Fruit fly (Drosophila melanogaster) whole organism, embryonic: ENCODE measurements around the gene CG11550.

Experiments
- Awh ChIP-seq: fragments of 200-800 bp; sonication (Bioruptor generic); IDR thresholded peaks from 2 replicates; pipeline ENCODE4, ENCODE4 v1.3.6; 2022; ENCODE audit warnings: missing biosample characterization, missing genetic modification characterization
- Bdp1 ChIP-seq: fragments of 200-800 bp; sonication (Bioruptor generic); optimal IDR thresholded peaks from 3 replicates; lab custom pipeline; 2016; ENCODE audit warnings: missing biosample characterization, missing genetic modification characterization
- CG10209 ChIP-seq: fragments of 200-800 bp; sonication (Bioruptor generic); optimal IDR thresholded peaks from 3 replicates; lab custom pipeline; 2017; ENCODE audit warnings: missing biosample characterization, mild to moderate bottlenecking, missing genetic modification characterization, missing genetic modification reagents
- CG10979 ChIP-seq: fragments of 200-800 bp; sonication (Bioruptor generic); optimal IDR thresholded peaks from 2 replicates; lab custom pipeline; 2018; ENCODE audit warnings: missing biosample characterization, mild to moderate bottlenecking, missing genetic modification characterization, moderate library complexity
- CG11723 ChIP-seq: fragments of 200-800 bp; sonication (Bioruptor generic); optimal IDR thresholded peaks from 2 replicates; lab custom pipeline; 2017; ENCODE audit warnings: missing biosample characterization, mild to moderate bottlenecking, missing genetic modification characterization
- CG12071 ChIP-seq: fragments of 200-800 bp; sonication (Bioruptor generic); optimal IDR thresholded peaks from 3 replicates; lab custom pipeline; 2018; ENCODE audit warnings: missing biosample characterization, mild to moderate bottlenecking, missing genetic modification characterization
- CG14050 ChIP-seq: fragments of 200-800 bp; sonication (Bioruptor generic); IDR thresholded peaks from 3 replicates; pipeline ENCODE4 v1.3.6; 2022; ENCODE audit warnings: missing biosample characterization, missing genetic modification characterization
- CG17829 ChIP-seq: fragments of 200-800 bp; optimal IDR thresholded peaks from 2 replicates; lab custom pipeline; 2019; ENCODE audit warnings: missing biosample characterization, mild to moderate bottlenecking, missing genetic modification characterization, moderate library complexity
- CG1792 ChIP-seq: fragments of 200-800 bp; sonication (Bioruptor generic); optimal IDR thresholded peaks from 2 replicates; lab custom pipeline; 2016; ENCODE audit warnings: missing biosample characterization, missing genetic modification characterization
- CG2199 ChIP-seq: fragments of 200-800 bp; sonication (Bioruptor generic); IDR thresholded peaks from 3 replicates; pipeline ENCODE4 v1.3.6; 2022; ENCODE audit warnings: missing biosample characterization, missing genetic modification characterization
- CG2678 ChIP-seq: fragments of 200-800 bp; sonication (Bioruptor generic); optimal IDR thresholded peaks from 3 replicates; lab custom pipeline; 2019; ENCODE audit warnings: missing biosample characterization, mild to moderate bottlenecking, missing genetic modification characterization, moderate library complexity
- CG30403 ChIP-seq: fragments of 200-800 bp; sonication (Bioruptor generic); optimal IDR thresholded peaks from 3 replicates; lab custom pipeline; 2016; ENCODE audit warnings: missing biosample characterization, missing genetic modification characterization
- CG31224 ChIP-seq: fragments of 200-800 bp; sonication (Bioruptor generic); IDR thresholded peaks from 2 replicates; pipeline ENCODE4 v1.3.6; 2022; ENCODE audit warnings: missing biosample characterization, missing genetic modification characterization
- CG43689 ChIP-seq: fragments of 200-800 bp; sonication (Bioruptor generic); IDR thresholded peaks from 2 replicates; pipeline ENCODE4 v1.3.6; 2022; ENCODE audit warnings: missing biosample characterization, missing genetic modification characterization
- CG7357 ChIP-seq: fragments of 200-800 bp; sonication (Bioruptor generic); IDR thresholded peaks from 3 replicates; pipeline ENCODE4 v1.3.6; 2022; ENCODE audit warnings: missing biosample characterization, missing genetic modification characterization
- CG7372 ChIP-seq: fragments of 200-800 bp; sonication (Bioruptor generic); IDR thresholded peaks from 2 replicates; pipeline ENCODE4 v1.3.6; 2022; ENCODE audit warnings: missing biosample characterization, missing genetic modification characterization
- D19A ChIP-seq: fragments of 200-800 bp; optimal IDR thresholded peaks from 3 replicates; lab custom pipeline; 2019; ENCODE audit warnings: missing biosample characterization, mild to moderate bottlenecking, missing genetic modification characterization, moderate library complexity
- Gsc ChIP-seq: fragments of 200-800 bp; sonication (Bioruptor generic); IDR thresholded peaks from 2 replicates; pipeline ENCODE4 v1.3.6; 2022; ENCODE audit warnings: missing biosample characterization, missing genetic modification characterization
- H2.0 ChIP-seq: fragments of 200-800 bp; sonication (Bioruptor generic); IDR thresholded peaks from 2 replicates; pipeline ENCODE4 v1.3.6; 2022; ENCODE audit warnings: missing biosample characterization, missing genetic modification characterization
- HLH3B ChIP-seq: fragments of 200-800 bp; sonication (Bioruptor generic); IDR thresholded peaks from 2 replicates; pipeline ENCODE4 v1.3.6; 2022; ENCODE audit warnings: missing biosample characterization, missing genetic modification characterization
- HmgZ ChIP-seq: fragments of 200-800 bp; sonication (Bioruptor generic); optimal IDR thresholded peaks from 2 replicates; lab custom pipeline; 2018; ENCODE audit warnings: missing biosample characterization, mild to moderate bottlenecking, missing genetic modification characterization
- Hr51 ChIP-seq, 2 experiments: fragments of 200-800 bp; sonication (Bioruptor generic); optimal IDR thresholded peaks; 2 replicates in 1 of 2; 3 replicates in 1 of 2; lab custom pipeline; 2016 to 2018; ENCODE audit warnings: missing biosample characterization in 2 of 2, missing genetic modification characterization in 2 of 2, mild to moderate bottlenecking in 1 of 2, moderate library complexity in 1 of 2
- Hsf ChIP-seq: fragments of 200-800 bp; sonication (Bioruptor generic); optimal IDR thresholded peaks from 3 replicates; lab custom pipeline; 2016; ENCODE audit warnings: missing biosample characterization, missing genetic modification characterization
- Lhr ChIP-seq: fragments of 200-800 bp; sonication (Bioruptor generic); optimal IDR thresholded peaks from 3 replicates; lab custom pipeline; 2017; ENCODE audit warnings: mild to moderate bottlenecking, missing biosample characterization, missing genetic modification reagents, missing genetic modification characterization
- Neu2 ChIP-seq: fragments of 200-800 bp; sonication (Bioruptor generic); optimal IDR thresholded peaks from 3 replicates; lab custom pipeline; 2016; ENCODE audit warnings: missing biosample characterization, missing genetic modification characterization, borderline replicate concordance
- Nf-YC ChIP-seq: fragments of 200-800 bp; optimal IDR thresholded peaks from 3 replicates; lab custom pipeline; 2019; ENCODE audit warnings: missing biosample characterization, mild to moderate bottlenecking, missing genetic modification characterization, moderate library complexity
- PHDP ChIP-seq: fragments of 200-800 bp; sonication (Bioruptor generic); optimal IDR thresholded peaks from 3 replicates; lab custom pipeline; 2018; ENCODE audit warnings: missing biosample characterization, mild to moderate bottlenecking, missing genetic modification characterization, moderate library complexity
- Side ChIP-seq: fragments of 200-800 bp; sonication (Bioruptor generic); optimal IDR thresholded peaks from 2 replicates; lab custom pipeline; 2016; ENCODE audit warnings: missing biosample characterization, missing genetic modification characterization
- Sry-δ ChIP-seq: fragments of 200-800 bp; sonication (Bioruptor generic); optimal IDR thresholded peaks from 2 replicates; lab custom pipeline; 2016; ENCODE audit warnings: missing biosample characterization, missing genetic modification characterization
- bcd ChIP-seq: fragments of 200-800 bp; sonication (Bioruptor generic); optimal IDR thresholded peaks from 2 replicates; lab custom pipeline; 2017; ENCODE audit warnings: missing biosample characterization, mild to moderate bottlenecking, missing genetic modification characterization
- bsh ChIP-seq, 2 experiments: fragments of 200-800 bp; sonication (Bioruptor generic); optimal IDR thresholded peaks; 2 replicates each; lab custom pipeline; 2017 to 2018; ENCODE audit warnings: mild to moderate bottlenecking in 2 of 2, missing biosample characterization in 2 of 2, missing genetic modification characterization in 2 of 2, moderate library complexity in 1 of 2
- chif ChIP-seq, 2 experiments: fragments of 200-800 bp; sonication (Bioruptor generic); optimal IDR thresholded peaks; 3 replicates each; lab custom pipeline; 2016; ENCODE audit warnings: missing biosample characterization in 2 of 2, missing genetic modification characterization in 2 of 2
- disco-r ChIP-seq: fragments of 200-800 bp; sonication (Bioruptor generic); optimal IDR thresholded peaks from 2 replicates; lab custom pipeline; 2016; ENCODE audit warnings: missing biosample characterization, missing genetic modification characterization
- dmrt11E ChIP-seq: fragments of 200-800 bp; sonication (Bioruptor generic); optimal IDR thresholded peaks from 3 replicates; lab custom pipeline; 2018; ENCODE audit warnings: missing biosample characterization, mild to moderate bottlenecking, missing genetic modification characterization, moderate library complexity
- dpn ChIP-seq, 2 experiments: fragments of 200-800 bp; sonication (Bioruptor generic); optimal IDR thresholded peaks; 3 replicates each; lab custom pipeline; 2016; ENCODE audit warnings: missing biosample characterization in 2 of 2, missing genetic modification characterization in 2 of 2
- ewg ChIP-seq: fragments of 200-800 bp; sonication (Bioruptor generic); optimal IDR thresholded peaks from 3 replicates; lab custom pipeline; 2017; ENCODE audit warnings: mild to moderate bottlenecking, missing biosample characterization, missing genetic modification reagents, missing genetic modification characterization
- gem ChIP-seq: fragments of 200-800 bp; sonication (Bioruptor generic); optimal IDR thresholded peaks from 2 replicates; lab custom pipeline; 2019; ENCODE audit warnings: missing biosample characterization, mild to moderate bottlenecking, missing genetic modification characterization, moderate library complexity
- gfzf ChIP-seq: fragments of 200-800 bp; sonication (Bioruptor generic); optimal IDR thresholded peaks from 2 replicates; lab custom pipeline; 2016; ENCODE audit warnings: missing biosample characterization, mild to moderate bottlenecking, missing genetic modification characterization, moderate library complexity
- jing ChIP-seq: fragments of 200-800 bp; sonication (Bioruptor generic); optimal IDR thresholded peaks from 2 replicates; lab custom pipeline; 2018; ENCODE audit warnings: missing biosample characterization, mild to moderate bottlenecking, missing genetic modification characterization
- lov ChIP-seq, 2 experiments: fragments of 200-800 bp in 1 of 2; fragments of >200 bp in 1 of 2; sonication (Bioruptor generic) in 1 of 2; IDR thresholded peaks in 1 of 2; optimal IDR thresholded peaks in 1 of 2; 2 replicates in 1 of 2; 3 replicates in 1 of 2; pipeline versions ENCODE4 v1.3.6 to Lab custom; 2017 to 2022; ENCODE audit warnings: missing biosample characterization in 1 of 2, missing genetic modification characterization in 1 of 2
- oc ChIP-seq: fragments of 200-800 bp; sonication (Bioruptor generic); optimal IDR thresholded peaks from 2 replicates; lab custom pipeline; 2018; ENCODE audit warnings: missing biosample characterization, mild to moderate bottlenecking, missing genetic modification characterization, moderate library complexity
- pum ChIP-seq: fragments of 200-800 bp; sonication (Bioruptor generic); optimal IDR thresholded peaks from 2 replicates; lab custom pipeline; 2016; ENCODE audit warnings: missing biosample characterization, missing genetic modification characterization
- row ChIP-seq: fragments of 200-800 bp; sonication (Bioruptor generic); IDR thresholded peaks from 3 replicates; pipeline ENCODE4 v1.3.6; 2022; ENCODE audit warnings: missing biosample characterization, missing genetic modification characterization
- so ChIP-seq: fragments of 200-800 bp; sonication (Bioruptor generic); IDR thresholded peaks from 3 replicates; pipeline ENCODE4 v1.3.6; 2022; ENCODE audit warnings: missing biosample characterization, missing genetic modification characterization
- sob ChIP-seq: fragments of 200-800 bp; sonication (Bioruptor generic); IDR thresholded peaks from 2 replicates; pipeline ENCODE4 v1.3.6; 2022; ENCODE audit warnings: missing biosample characterization, missing genetic modification characterization
- trem ChIP-seq: fragments of 200-800 bp; optimal IDR thresholded peaks from 3 replicates; lab custom pipeline; 2019; ENCODE audit warnings: missing biosample characterization, mild to moderate bottlenecking, missing genetic modification characterization, moderate library complexity
- unpg ChIP-seq: fragments of 200-800 bp; sonication (Bioruptor generic); optimal IDR thresholded peaks from 3 replicates; lab custom pipeline; 2018; ENCODE audit warnings: missing biosample characterization, mild to moderate bottlenecking, missing genetic modification characterization, moderate library complexity

Gene CG11550

dm6 chr3R:31687782-31688181 is 8.1 kb upstream of the CG11550 start (continued):
- TF ChIP-seq Neu2 (no peak), trem (peak; percentile 15), Lhr (GFP tag; lab: Kevin White, UChicago) (peak; percentile 16), CG14050 (GFP tag; lab: Robert Waterston, UW) (no peak; the same call in 2 of the 3 replicates), pum (GFP tag; lab: Kevin White, UChicago) (peak; percentile 48), Gsc (GFP tag; lab: Robert Waterston, UW) (no peak), dmrt11E (peak; percentile 67), bcd (GFP tag; lab: Kevin White, UChicago) (peak; percentile 31), unpg (GFP tag; lab: Kevin White, UChicago) (peak; percentile 61), dpn (GFP tag; optimal IDR thresholded peaks at IDR 0.05; lab: Kevin White, UChicago) (peak; percentile 19 to 40), CG10979 (peak; percentile 52), CG31224 (GFP tag; lab: Robert Waterston, UW) (no peak), gem (tag; lab: Kevin White, UChicago) (peak; percentile 70), CG17829 (tag; lab: Kevin White, UChicago) (peak; percentile 55), chif (GFP tag; optimal IDR thresholded peaks at IDR 0.05; lab: Kevin White, UChicago) (peak; percentile 6 to 65), lov (optimal IDR thresholded peaks at IDR 0.05; lab: Kevin White, UChicago) (no peak), lov (GFP tag; IDR thresholded peaks at IDR 0.05; lab: Robert Waterston, UW) (0 out of 3 replicates have a peak, but pooled peaks have one; percentile 10), H2.0 (peak; percentile 21; the same call in 1 of the 2 replicates), ewg (GFP tag; lab: Kevin White, UChicago) (peak; percentile 41), oc (tag; lab: Kevin White, UChicago) (peak; percentile 36), Side (GFP tag; lab: Kevin White, UChicago) (peak; percentile 14), CG43689 (GFP tag; lab: Robert Waterston, UW) (no peak), gfzf (GFP tag; lab: Kevin White, UChicago) (no peak), CG7372 (GFP tag; lab: Robert Waterston, UW) (no peak), CG12071 (no peak), PHDP (peak; percentile 31), CG10209 (GFP tag; lab: Kevin White, UChicago) (peak; percentile 33), CG11723 (GFP tag; lab: Kevin White, UChicago) (no peak), Awh (GFP tag; lab: Robert Waterston, UW) (0 out of 2 replicates have a peak, but pooled peaks have one; percentile 39), Sry-δ (GFP tag; lab: Kevin White, UChicago) (no peak), CG2678 (tag; lab: Kevin White, UChicago) (no peak), CG1792 (peak; percentile 4), CG2199 (GFP tag; lab: Robert Waterston, UW) (no peak), row (GFP tag; lab: Robert Waterston, UW) (peak; percentile 36; the same call in 2 of the 3 replicates), HmgZ (no peak), bsh (GFP tag; optimal IDR thresholded peaks at IDR 0.05; lab: Kevin White, UChicago) (peak in 1 of 2 experiments; percentile 84), sob (GFP tag; lab: Robert Waterston, UW) (0 out of 2 replicates have a peak, but pooled peaks have one; percentile 17), Hsf (peak; percentile 36), disco-r (GFP tag; lab: Kevin White, UChicago) (peak; percentile 1), CG7357 (no peak), Bdp1 (GFP tag; lab: Kevin White, UChicago) (peak; percentile 5), CG30403 (GFP tag; lab: Kevin White, UChicago) (peak; percentile 55), HLH3B (GFP tag; lab: Robert Waterston, UW) (peak; percentile 50; the same call in 1 of the 2 replicates), Nf-YC (tag; lab: Kevin White, UChicago) (no peak), Hr51 (GFP tag; optimal IDR thresholded peaks at IDR 0.05; lab: Kevin White, UChicago) (peak in 1 of 2 experiments; percentile 27), jing (GFP tag; lab: Kevin White, UChicago) (no peak), so (GFP tag; lab: Robert Waterston, UW) (no peak), D19A (tag; lab: Kevin White, UChicago) (peak; percentile 21)
